Worm (Caenorhabditis elegans): ENCODE measurements around the gene trpp-9.

DNA sequence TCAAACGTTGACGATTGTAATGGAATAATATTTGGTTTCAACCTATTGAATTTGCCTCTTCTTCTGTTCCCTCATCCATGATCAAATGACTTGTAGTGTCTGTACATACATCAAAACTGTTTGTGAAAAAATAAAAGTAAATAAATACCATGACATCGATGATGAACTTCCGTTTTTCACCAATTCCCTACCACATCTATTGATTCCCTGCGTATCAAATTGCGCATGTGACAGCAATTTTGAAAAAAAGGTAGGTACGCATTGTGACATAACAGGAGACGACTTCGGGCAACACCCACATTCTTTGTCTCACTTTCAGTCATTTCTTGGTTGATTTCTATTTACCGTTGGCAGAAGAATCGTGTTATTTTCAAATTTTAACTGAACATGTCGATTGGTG lies 27.3 kb upstream of the trpp-9 start, which contains the start of gene C35C5.9:
- TF ChIP-seq him-1 (tag; optimal IDR thresholded peaks at IDR 0.05) (no peak), W03F9.2 (tag; optimal IDR thresholded peaks at IDR 0.05) (no peak), dao-5 (tag; optimal IDR thresholded peaks at IDR 0.05) (no peak)
